Fruit fly (Drosophila melanogaster) whole organism, embryonic: ENCODE data around the gene CG14995.

Source experiments
- CG10147 ChIP-seq: fragments of 200-800 bp; sonication (Bioruptor generic); optimal IDR thresholded peaks from 2 replicates; lab custom pipeline; 2019; ENCODE audit warnings: missing biosample characterization, mild to moderate bottlenecking, missing genetic modification characterization, moderate library complexity
- CG10462 ChIP-seq: fragments of 200-800 bp; sonication (Bioruptor generic); optimal IDR thresholded peaks from 2 replicates; lab custom pipeline; 2016; ENCODE audit warnings: missing biosample characterization, missing genetic modification characterization
- CG11085 ChIP-seq: fragments of 200-800 bp; sonication (Bioruptor generic); IDR thresholded peaks from 2 replicates; pipeline ENCODE4 v1.3.6; 2022; ENCODE audit warnings: missing biosample characterization, missing genetic modification characterization
- CG12236 ChIP-seq: fragments of 200-800 bp; sonication (Bioruptor generic); optimal IDR thresholded peaks from 2 replicates; lab custom pipeline; 2016; ENCODE audit warnings: missing biosample characterization, missing genetic modification characterization
- CG12391 ChIP-seq: fragments of 200-800 bp; sonication (Bioruptor generic); optimal IDR thresholded peaks from 3 replicates; lab custom pipeline; 2018; ENCODE audit warnings: missing biosample characterization, mild to moderate bottlenecking, missing genetic modification characterization, moderate library complexity
- CG12769 ChIP-seq: fragments of 200-800 bp; sonication (Bioruptor generic); optimal IDR thresholded peaks from 2 replicates; lab custom pipeline; 2019; ENCODE audit warnings: missing biosample characterization, mild to moderate bottlenecking, missing genetic modification characterization, moderate library complexity
- CG13894 ChIP-seq: fragments of 200-800 bp; sonication (Bioruptor generic); optimal IDR thresholded peaks from 3 replicates; lab custom pipeline; 2018; ENCODE audit warnings: missing biosample characterization, mild to moderate bottlenecking, missing genetic modification characterization, moderate library complexity
- CG14860 ChIP-seq: fragments of 200-800 bp; sonication (Bioruptor generic); IDR thresholded peaks from 3 replicates; pipeline ENCODE4 v1.3.6; 2022; ENCODE audit warnings: missing biosample characterization, missing genetic modification characterization; ENCODE audit not compliant: partially characterized antibody
- CG15696 ChIP-seq: fragments of 200-800 bp; sonication (Bioruptor generic); optimal IDR thresholded peaks from 2 replicates; lab custom pipeline; 2019; ENCODE audit warnings: missing biosample characterization, mild to moderate bottlenecking, missing genetic modification characterization, moderate library complexity
- CG16779 ChIP-seq: fragments of 200-800 bp; sonication (Bioruptor generic); IDR thresholded peaks from 2 replicates; pipeline ENCODE4 v1.3.6; 2022; ENCODE audit warnings: missing biosample characterization, missing genetic modification characterization
- CG18599 ChIP-seq: fragments of 200-800 bp; sonication (Bioruptor generic); optimal IDR thresholded peaks from 3 replicates; lab custom pipeline; 2017; ENCODE audit warnings: missing biosample characterization, missing genetic modification characterization, mild to moderate bottlenecking, moderate library complexity, missing genetic modification reagents
- CG2712 ChIP-seq: fragments of 200-800 bp; optimal IDR thresholded peaks from 3 replicates; lab custom pipeline; 2019; ENCODE audit warnings: missing biosample characterization, mild to moderate bottlenecking, missing genetic modification characterization, moderate library complexity
- CG33557 ChIP-seq: fragments of 200-800 bp; sonication (Bioruptor generic); optimal IDR thresholded peaks from 2 replicates; lab custom pipeline; 2019; ENCODE audit warnings: missing biosample characterization, mild to moderate bottlenecking, missing genetic modification characterization, moderate library complexity
- CG4328 ChIP-seq: fragments of 200-800 bp; sonication (Bioruptor generic); optimal IDR thresholded peaks from 3 replicates; lab custom pipeline; 2017; ENCODE audit warnings: missing biosample characterization, missing genetic modification reagents, missing genetic modification characterization
- CG4730 ChIP-seq: fragments of 200-800 bp; sonication (Bioruptor generic); IDR thresholded peaks from 2 replicates; pipeline ENCODE4 v1.3.6; 2022; ENCODE audit warnings: missing biosample characterization, missing genetic modification characterization
- CG6683 ChIP-seq: fragments of 200-800 bp; sonication (Bioruptor generic); optimal IDR thresholded peaks from 2 replicates; lab custom pipeline; 2017; ENCODE audit warnings: missing biosample characterization, mild to moderate bottlenecking, missing genetic modification characterization, missing genetic modification reagents
- CG6813 ChIP-seq: fragments of 200-800 bp; sonication (Bioruptor generic); optimal IDR thresholded peaks from 2 replicates; lab custom pipeline; 2017; ENCODE audit warnings: missing biosample characterization, missing genetic modification characterization, mild to moderate bottlenecking, moderate library complexity, missing genetic modification reagents
- CG6854 ChIP-seq: fragments of 200-800 bp; sonication (Bioruptor generic); optimal IDR thresholded peaks from 3 replicates; lab custom pipeline; 2017; ENCODE audit warnings: missing biosample characterization, mild to moderate bottlenecking, missing genetic modification characterization
- CG8089 ChIP-seq: fragments of 200-800 bp; sonication (Bioruptor generic); optimal IDR thresholded peaks from 3 replicates; lab custom pipeline; 2016; ENCODE audit warnings: missing biosample characterization, missing genetic modification characterization
- CG8924 ChIP-seq: fragments of 200-800 bp; optimal IDR thresholded peaks from 3 replicates; lab custom pipeline; 2019; ENCODE audit warnings: missing biosample characterization, mild to moderate bottlenecking, missing genetic modification characterization, moderate library complexity
- CG9609 ChIP-seq: fragments of 200-800 bp; sonication (Bioruptor generic); optimal IDR thresholded peaks from 3 replicates; lab custom pipeline; 2016; ENCODE audit warnings: missing biosample characterization, missing genetic modification characterization
- D ChIP-seq, 2 experiments: fragments of 200-800 bp in 1 of 2; fragments of >200 bp in 1 of 2; sonication (Bioruptor generic) in 1 of 2; optimal IDR thresholded peaks; 2 replicates in 1 of 2; 3 replicates in 1 of 2; lab custom pipeline; 2017; ENCODE audit warnings: mild to moderate bottlenecking in 1 of 2, missing biosample characterization in 1 of 2, missing genetic modification characterization in 1 of 2, missing genetic modification reagents in 1 of 2
- D19B ChIP-seq: fragments of 200-800 bp; sonication (Bioruptor generic); optimal IDR thresholded peaks from 2 replicates; lab custom pipeline; 2017; ENCODE audit warnings: missing biosample characterization, mild to moderate bottlenecking, missing genetic modification characterization
- Hmr ChIP-seq: fragments of 200-800 bp; sonication (Bioruptor generic); optimal IDR thresholded peaks from 3 replicates; lab custom pipeline; 2017; ENCODE audit warnings: mild to moderate bottlenecking, missing biosample characterization, missing genetic modification reagents, missing genetic modification characterization
- Hr3 ChIP-seq: fragments of 200-800 bp; sonication (Bioruptor generic); optimal IDR thresholded peaks from 3 replicates; lab custom pipeline; 2016; ENCODE audit warnings: missing biosample characterization, missing genetic modification characterization
- Kr ChIP-seq: fragments of 200-800 bp; sonication (Bioruptor generic); optimal IDR thresholded peaks from 2 replicates; lab custom pipeline; 2017; ENCODE audit warnings: missing biosample characterization, mild to moderate bottlenecking, missing genetic modification characterization
- NC2β ChIP-seq: fragments of 200-800 bp; sonication (Bioruptor generic); optimal IDR thresholded peaks from 2 replicates; lab custom pipeline; 2016; ENCODE audit warnings: missing biosample characterization, missing genetic modification characterization
- NFAT ChIP-seq: fragments of 200-800 bp; sonication (Bioruptor generic); IDR thresholded peaks from 2 replicates; pipeline ENCODE4 v1.3.6; 2022; ENCODE audit warnings: missing biosample characterization, missing genetic modification characterization
- NK7.1 ChIP-seq: fragments of 200-800 bp; sonication (Bioruptor generic); optimal IDR thresholded peaks from 3 replicates; lab custom pipeline; 2016; ENCODE audit warnings: missing biosample characterization, missing genetic modification characterization
- NfI ChIP-seq: fragments of 200-800 bp; sonication (Bioruptor generic); optimal IDR thresholded peaks from 3 replicates; lab custom pipeline; 2018; ENCODE audit warnings: missing biosample characterization, mild to moderate bottlenecking, missing genetic modification characterization, moderate library complexity
- Sox102F ChIP-seq: fragments of 200-800 bp; sonication (Bioruptor generic); optimal IDR thresholded peaks from 2 replicates; lab custom pipeline; 2018; ENCODE audit warnings: missing biosample characterization, mild to moderate bottlenecking, missing genetic modification characterization, moderate library complexity
- Sry-β ChIP-seq: fragments of 200-800 bp; sonication (Bioruptor generic); optimal IDR thresholded peaks from 2 replicates; lab custom pipeline; 2018; ENCODE audit warnings: missing biosample characterization, mild to moderate bottlenecking, missing genetic modification characterization, moderate library complexity
- Stat92E ChIP-seq, 3 experiments: fragments of >200 bp in 2 of 3; fragments of 200-800 bp in 1 of 3; sonication (Bioruptor generic) in 1 of 3; optimal IDR thresholded peaks; 2 replicates each; lab custom pipeline; 2017 to 2019; ENCODE audit warnings: missing biosample characterization in 3 of 3, missing genetic modification characterization in 3 of 3, mild to moderate bottlenecking in 1 of 3, moderate library complexity in 1 of 3
- ara ChIP-seq: fragments of 200-800 bp; sonication (Bioruptor generic); IDR thresholded peaks from 2 replicates; pipeline ENCODE4 v1.3.6; 2022; ENCODE audit warnings: missing biosample characterization, missing genetic modification characterization
- br ChIP-seq: fragments of >200 bp; optimal IDR thresholded peaks from 2 replicates; lab custom pipeline; 2017
- bsh ChIP-seq, 2 experiments: fragments of 200-800 bp; sonication (Bioruptor generic); optimal IDR thresholded peaks; 2 replicates each; lab custom pipeline; 2017 to 2018; ENCODE audit warnings: mild to moderate bottlenecking in 2 of 2, missing biosample characterization in 2 of 2, missing genetic modification characterization in 2 of 2, moderate library complexity in 1 of 2
- crol ChIP-seq: fragments of 200-800 bp; sonication (Bioruptor generic); IDR thresholded peaks from 2 replicates; pipeline ENCODE4 v1.3.6; 2022; ENCODE audit warnings: missing biosample characterization, missing genetic modification characterization
- cwo ChIP-seq: fragments of 200-800 bp; sonication (Bioruptor generic); optimal IDR thresholded peaks from 3 replicates; lab custom pipeline; 2017; ENCODE audit warnings: missing biosample characterization, missing genetic modification characterization, mild to moderate bottlenecking, moderate library complexity, missing genetic modification reagents
- fu2 ChIP-seq: fragments of 200-800 bp; sonication (Bioruptor generic); optimal IDR thresholded peaks from 2 replicates; lab custom pipeline; 2016; ENCODE audit warnings: missing biosample characterization, missing genetic modification characterization
- gem ChIP-seq: fragments of 200-800 bp; sonication (Bioruptor generic); optimal IDR thresholded peaks from 2 replicates; lab custom pipeline; 2019; ENCODE audit warnings: missing biosample characterization, mild to moderate bottlenecking, missing genetic modification characterization, moderate library complexity
- grn ChIP-seq: fragments of 200-800 bp; sonication (Bioruptor generic); optimal IDR thresholded peaks from 3 replicates; lab custom pipeline; 2017; ENCODE audit warnings: missing biosample characterization, missing genetic modification characterization
- pros ChIP-seq: fragments of 200-800 bp; sonication (Bioruptor generic); optimal IDR thresholded peaks from 3 replicates; lab custom pipeline; 2019; ENCODE audit warnings: missing biosample characterization, mild to moderate bottlenecking, missing genetic modification characterization, moderate library complexity
- psq ChIP-seq: fragments of 200-800 bp; sonication (Bioruptor generic); optimal IDR thresholded peaks from 2 replicates; lab custom pipeline; 2017; ENCODE audit warnings: missing biosample characterization, missing genetic modification characterization
- scrt ChIP-seq: fragments of 200-800 bp; sonication (Bioruptor generic); optimal IDR thresholded peaks from 2 replicates; lab custom pipeline; 2018; ENCODE audit warnings: missing biosample characterization, mild to moderate bottlenecking, missing genetic modification characterization, moderate library complexity
- sd ChIP-seq: fragments of 200-800 bp; sonication (Bioruptor generic); optimal IDR thresholded peaks from 3 replicates; lab custom pipeline; 2018; ENCODE audit warnings: missing biosample characterization, mild to moderate bottlenecking, missing genetic modification characterization, moderate library complexity
- ttk ChIP-seq: fragments of 200-800 bp; sonication (Bioruptor generic); IDR thresholded peaks from 2 replicates; pipeline ENCODE4 v2.1.2; 2022; ENCODE audit warnings: missing biosample characterization, missing genetic modification characterization
- z ChIP-seq: fragments of 200-800 bp; sonication (Bioruptor generic); IDR thresholded peaks from 3 replicates; pipeline ENCODE4 v1.3.6; 2022; ENCODE audit warnings: missing biosample characterization, missing genetic modification characterization
- zf30C ChIP-seq: fragments of 200-800 bp; sonication (Bioruptor generic); optimal IDR thresholded peaks from 3 replicates; lab custom pipeline; 2018; ENCODE audit warnings: missing biosample characterization, mild to moderate bottlenecking, missing genetic modification characterization

The CG14995 gene

DNA sequence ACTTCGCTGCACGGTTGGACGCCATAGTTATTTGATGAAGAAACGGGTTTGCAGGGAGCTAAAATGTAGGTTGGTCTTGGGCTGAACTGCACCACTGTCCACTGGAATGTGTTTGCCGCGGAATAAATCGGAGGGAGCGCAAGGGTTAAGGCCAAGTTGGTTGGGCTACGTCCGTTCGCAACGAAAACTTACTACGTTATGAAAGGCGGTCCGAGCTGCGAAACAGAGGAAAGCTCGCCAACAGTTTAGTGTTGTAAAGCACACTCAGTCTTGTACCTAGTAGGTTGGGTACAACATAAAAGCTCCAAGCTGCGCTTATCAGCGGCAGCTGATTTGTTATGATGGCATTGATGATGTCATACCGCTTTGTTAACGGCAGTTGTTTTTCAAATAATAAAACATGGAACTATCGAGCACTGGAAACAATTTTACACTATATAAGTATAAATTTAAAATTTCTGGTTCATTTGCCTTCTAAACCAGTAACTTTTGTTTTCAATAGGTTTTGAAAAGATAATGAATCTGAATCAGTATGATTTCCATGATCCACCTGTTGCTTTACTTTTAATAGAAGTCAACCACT is 19.2 kb upstream of the CG14995 start, which contains the start of gene Chd64 (continued):
- TF ChIP-seq scrt: peak; percentile 72
- no peak for TF ChIP-seq Sox102F
- TF ChIP-seq cwo (GFP tag; lab: Kevin White, UChicago): peak; percentile 65
- TF ChIP-seq CG16779 (GFP tag; lab: Robert Waterston, UW): 0 out of 2 replicates have a peak, but pooled peaks have one; percentile 53
- TF ChIP-seq Sry-β (GFP tag; lab: Kevin White, UChicago): no peak
- TF ChIP-seq sd (tag; lab: Kevin White, UChicago): peak; percentile 94
- peak; percentile 9; the same call in 1 of the 2 replicates for TF ChIP-seq CG11085 (GFP tag; lab: Robert Waterston, UW)
- no peak for TF ChIP-seq Kr (GFP tag; lab: Kevin White, UChicago)
- peak; percentile 75 for TF ChIP-seq CG6854
- TF ChIP-seq NFAT (GFP tag; lab: Robert Waterston, UW): peak; percentile 44
- TF ChIP-seq psq (GFP tag; lab: Kevin White, UChicago): peak; percentile 8
- TF ChIP-seq CG8924: peak; percentile 39
- no peak for TF ChIP-seq NK7.1 (GFP tag; lab: Kevin White, UChicago)
- TF ChIP-seq zf30C: peak; percentile 20
- peak; percentile 33 for TF ChIP-seq CG10147 (GFP tag; lab: Kevin White, UChicago)
- peak; percentile 26; the same call in 1 of the 3 replicates for TF ChIP-seq CG14860 (GFP tag; lab: Robert Waterston, UW)
- no peak for TF ChIP-seq CG15696 (tag; lab: Kevin White, UChicago)
- TF ChIP-seq CG18599: peak; percentile 82
- TF ChIP-seq CG33557 (GFP tag; lab: Kevin White, UChicago): no peak
- no peak for TF ChIP-seq CG6683 (GFP tag; lab: Kevin White, UChicago)
- no peak for TF ChIP-seq ttk (GFP tag; lab: Robert Waterston, UW)
- TF ChIP-seq CG10462 (GFP tag; lab: Kevin White, UChicago): no peak
- TF ChIP-seq CG9609 (GFP tag; lab: Kevin White, UChicago): no peak
- peak; percentile 61 for TF ChIP-seq gem (tag; lab: Kevin White, UChicago)
- peak; percentile 67 for TF ChIP-seq CG6813 (GFP tag; lab: Kevin White, UChicago)
- no peak for TF ChIP-seq CG8089 (GFP tag; lab: Kevin White, UChicago)
- TF ChIP-seq CG12236 (GFP tag; lab: Kevin White, UChicago): no peak
- peak; percentile 12 for TF ChIP-seq Hr3 (GFP tag; lab: Kevin White, UChicago)
- no peak for TF ChIP-seq bsh (GFP tag; optimal IDR thresholded peaks at IDR 0.05; lab: Kevin White, UChicago)
- TF ChIP-seq CG4328 (GFP tag; lab: Kevin White, UChicago): no peak
- TF ChIP-seq ara: no peak
- no peak for TF ChIP-seq br (lab: Kevin White, UChicago)
- TF ChIP-seq Hmr (GFP tag; lab: Kevin White, UChicago): peak; percentile 76
- TF ChIP-seq NC2β: no peak
- no peak; the same call in 1 of the 2 replicates for TF ChIP-seq crol (GFP tag; lab: Robert Waterston, UW)
- no peak for TF ChIP-seq fu2 (GFP tag; lab: Kevin White, UChicago)
- no peak for TF ChIP-seq pros (GFP tag; lab: Kevin White, UChicago)
- TF ChIP-seq D19B (GFP tag; lab: Kevin White, UChicago): no peak
- 0 out of 2 replicates have a peak, but pooled peaks have one; percentile 4 for TF ChIP-seq CG4730 (GFP tag; lab: Robert Waterston, UW)
- TF ChIP-seq grn (GFP tag; lab: Kevin White, UChicago): peak; percentile 75
- TF ChIP-seq CG2712 (tag; lab: Kevin White, UChicago): no peak
- no peak for TF ChIP-seq D (optimal IDR thresholded peaks at IDR 0.05; lab: Kevin White, UChicago)
- no peak for TF ChIP-seq D (GFP tag; optimal IDR thresholded peaks at IDR 0.05; lab: Kevin White, UChicago)
- peak; percentile 65 for TF ChIP-seq CG13894
- peak; percentile 93 for TF ChIP-seq CG12769 (tag; lab: Kevin White, UChicago)
- TF ChIP-seq NfI: peak; percentile 6
- no peak for TF ChIP-seq z (GFP tag; lab: Robert Waterston, UW)
- peak in 1 of 3 experiments; percentile 4 for TF ChIP-seq Stat92E (GFP tag; optimal IDR thresholded peaks at IDR 0.05; lab: Kevin White, UChicago)
- TF ChIP-seq CG12391: no peak
